Worm (Caenorhabditis elegans) whole organism, late embryonic: ENCODE results near the gene fln-1.

Experiments
- C08G9.2 ChIP-seq: sonication (generic microtip); optimal IDR thresholded peaks from 2 replicates; lab custom pipeline; 2016; ENCODE audit warnings: mild to moderate bottlenecking, missing genetic modification characterization, moderate library complexity, missing compliant biosample characterization
- C38D4.7 ChIP-seq: fragments of 200-800 bp; sonication (Bioruptor generic); optimal IDR thresholded peaks from 2 replicates; lab custom pipeline; 2018; ENCODE audit warnings: mild to moderate bottlenecking, missing genetic modification characterization, moderate library complexity, missing compliant biosample characterization
- K09A11.1 ChIP-seq: sonication (generic microtip); optimal IDR thresholded peaks from 2 replicates; lab custom pipeline; 2017; ENCODE audit warnings: antibody characterized with exemption, mild to moderate bottlenecking, missing genetic modification characterization, missing compliant biosample characterization; ENCODE audit not compliant: insufficient read depth
- ahr-1 ChIP-seq: sonication (generic microtip); optimal IDR thresholded peaks from 2 replicates; lab custom pipeline; 2016; ENCODE audit warnings: missing genetic modification characterization, missing compliant biosample characterization
- ama-1 ChIP-seq: fragments of 150-350 bp; optimal IDR thresholded peaks from 2 replicates; lab custom pipeline; 2014
- ceh-19 ChIP-seq: fragments of 200-800 bp; sonication (Bioruptor generic); optimal IDR thresholded peaks from 2 replicates; lab custom pipeline; 2018; ENCODE audit warnings: mild to moderate bottlenecking, missing genetic modification characterization, missing compliant biosample characterization
- ceh-2 ChIP-seq: sonication (generic microtip); optimal IDR thresholded peaks from 2 replicates; lab custom pipeline; 2016; ENCODE audit warnings: missing genotype, missing genetic modification characterization, missing compliant biosample characterization
- ceh-22 ChIP-seq: sonication (generic microtip); optimal IDR thresholded peaks from 2 replicates; lab custom pipeline; 2017; ENCODE audit warnings: missing biosample characterization, missing genetic modification characterization
- ceh-30 ChIP-seq: fragments of 150-350 bp; optimal IDR thresholded peaks from 2 replicates; lab custom pipeline; 2014; ENCODE audit warnings: missing biosample characterization, missing genetic modification characterization
- ceh-31 ChIP-seq: sonication (generic microtip); optimal IDR thresholded peaks from 2 replicates; lab custom pipeline; 2016; ENCODE audit warnings: missing genetic modification characterization, missing compliant biosample characterization
- ceh-34 ChIP-seq: sonication (generic microtip); optimal IDR thresholded peaks from 2 replicates; lab custom pipeline; 2016; ENCODE audit warnings: mild to moderate bottlenecking, missing genetic modification characterization, missing compliant biosample characterization
- ceh-6 ChIP-seq: fragments of 200-800 bp; sonication (Bioruptor generic); optimal IDR thresholded peaks from 2 replicates; lab custom pipeline; 2018; ENCODE audit warnings: mild to moderate bottlenecking, missing genetic modification characterization, missing compliant biosample characterization
- che-1 ChIP-seq: sonication (generic microtip); optimal IDR thresholded peaks from 2 replicates; lab custom pipeline; 2016; ENCODE audit warnings: mild to moderate bottlenecking, missing genetic modification characterization, missing compliant biosample characterization
- dmd-4 ChIP-seq: sonication (generic microtip); optimal IDR thresholded peaks from 2 replicates; lab custom pipeline; 2016; ENCODE audit warnings: borderline replicate concordance, missing genetic modification characterization, missing compliant biosample characterization
- elt-2 ChIP-seq: sonication (generic microtip); optimal IDR thresholded peaks from 2 replicates; lab custom pipeline; 2016; ENCODE audit warnings: missing genetic modification reagents, missing genetic modification characterization, missing compliant biosample characterization
- ets-4 ChIP-seq: sonication (generic microtip); optimal IDR thresholded peaks from 2 replicates; lab custom pipeline; 2016; ENCODE audit warnings: missing genetic modification characterization, missing compliant biosample characterization
- fkh-6 ChIP-seq: sonication (generic microtip); optimal IDR thresholded peaks from 2 replicates; lab custom pipeline; 2016; ENCODE audit warnings: missing genetic modification characterization, missing compliant biosample characterization
- gmeb-2 ChIP-seq: sonication (generic microtip); optimal IDR thresholded peaks from 2 replicates; lab custom pipeline; 2016; ENCODE audit warnings: missing genetic modification characterization, inconsistent platforms, missing compliant biosample characterization
- hlh-13 ChIP-seq: fragments of 200-800 bp; sonication (Bioruptor generic); optimal IDR thresholded peaks from 2 replicates; lab custom pipeline; 2018; ENCODE audit warnings: mild to moderate bottlenecking, missing genetic modification characterization, missing compliant biosample characterization
- hlh-15 ChIP-seq: sonication (generic microtip); optimal IDR thresholded peaks from 2 replicates; lab custom pipeline; 2016; ENCODE audit warnings: missing genetic modification characterization, missing compliant biosample characterization
- hlh-6 ChIP-seq: sonication (generic microtip); optimal IDR thresholded peaks from 2 replicates; lab custom pipeline; 2016; ENCODE audit warnings: missing genotype, missing genetic modification characterization, missing compliant biosample characterization
- hlh-8 ChIP-seq: sonication (generic microtip); optimal IDR thresholded peaks from 2 replicates; lab custom pipeline; 2016; ENCODE audit warnings: missing genotype, missing genetic modification characterization, missing compliant biosample characterization
- lin-11 ChIP-seq: fragments of 200-800 bp; sonication (Bioruptor generic); optimal IDR thresholded peaks from 2 replicates; lab custom pipeline; 2018; ENCODE audit warnings: mild to moderate bottlenecking, missing genetic modification characterization, missing compliant biosample characterization
- madf-2 ChIP-seq: sonication (generic microtip); optimal IDR thresholded peaks from 2 replicates; lab custom pipeline; 2017; ENCODE audit warnings: missing genetic modification characterization, missing compliant biosample characterization
- mec-3 ChIP-seq: sonication (generic microtip); optimal IDR thresholded peaks from 2 replicates; lab custom pipeline; 2016; ENCODE audit warnings: borderline replicate concordance, missing genetic modification characterization, missing compliant biosample characterization
- nfya-1 ChIP-seq: sonication (generic microtip); optimal IDR thresholded peaks from 2 replicates; lab custom pipeline; 2017; ENCODE audit warnings: missing genetic modification characterization, mild to moderate bottlenecking, missing compliant biosample characterization, antibody characterized with exemption, moderate library complexity
- nhr-232 ChIP-seq: sonication (generic microtip); optimal IDR thresholded peaks from 2 replicates; lab custom pipeline; 2016; ENCODE audit warnings: missing genetic modification characterization, missing compliant biosample characterization
- npax-4 ChIP-seq: sonication (generic microtip); optimal IDR thresholded peaks from 2 replicates; lab custom pipeline; 2016; ENCODE audit warnings: missing genetic modification characterization, missing compliant biosample characterization
- odd-2 ChIP-seq: sonication (generic microtip); optimal IDR thresholded peaks from 2 replicates; lab custom pipeline; 2017; ENCODE audit warnings: antibody characterized with exemption, mild to moderate bottlenecking, missing genetic modification characterization, missing compliant biosample characterization
- pat-9 ChIP-seq: fragments of 200-800 bp; sonication (Bioruptor generic); optimal IDR thresholded peaks from 2 replicates; lab custom pipeline; 2018; ENCODE audit warnings: mild to moderate bottlenecking, missing genetic modification characterization, moderate library complexity, missing compliant biosample characterization
- pha-4 ChIP-seq: fragments of 150-350 bp; optimal IDR thresholded peaks from 2 replicates; lab custom pipeline; 2018; ENCODE audit warnings: missing biosample characterization, missing genetic modification reagents, missing genetic modification characterization
- pros-1 ChIP-seq: fragments of 150-350 bp; optimal IDR thresholded peaks from 2 replicates; lab custom pipeline; 2014; ENCODE audit warnings: missing biosample characterization, missing genetic modification reagents, missing genetic modification characterization
- rnt-1 ChIP-seq: sonication (generic microtip); optimal IDR thresholded peaks from 2 replicates; lab custom pipeline; 2016; ENCODE audit warnings: missing genetic modification characterization, missing compliant biosample characterization
- sdc-2 ChIP-seq: sonication (generic microtip); optimal IDR thresholded peaks from 2 replicates; lab custom pipeline; 2016; ENCODE audit warnings: missing genotype, missing genetic modification characterization, missing compliant biosample characterization
- sox-4 ChIP-seq: sonication (generic microtip); optimal IDR thresholded peaks from 2 replicates; lab custom pipeline; 2017; ENCODE audit warnings: mild to moderate bottlenecking, missing genetic modification characterization, inconsistent platforms, missing compliant biosample characterization
- tbx-7 ChIP-seq: sonication (generic microtip); optimal IDR thresholded peaks from 2 replicates; lab custom pipeline; 2016; ENCODE audit warnings: missing genotype, missing genetic modification characterization, missing compliant biosample characterization
- ttx-3 ChIP-seq: sonication (generic microtip); optimal IDR thresholded peaks from 2 replicates; lab custom pipeline; 2016; ENCODE audit warnings: missing genetic modification reagents, missing genetic modification characterization, missing compliant biosample characterization
- unc-3 ChIP-seq, 2 experiments: fragments of 200-800 bp in 1 of 2; sonication (Bioruptor generic) in 1 of 2; sonication (generic microtip) in 1 of 2; conservative IDR thresholded peaks in 1 of 2; optimal IDR thresholded peaks in 1 of 2; 2 replicates each; pipeline versions ENCODE4 v1.3.6 to Lab custom; 2016 to 2022; ENCODE audit warnings: missing compliant biosample characterization in 2 of 2, missing genetic modification characterization in 2 of 2, missing genetic modification reagents in 1 of 2
- unc-42 ChIP-seq: sonication (generic microtip); optimal IDR thresholded peaks from 2 replicates; lab custom pipeline; 2016; ENCODE audit warnings: missing genotype, missing genetic modification characterization, missing compliant biosample characterization
- unc-86 ChIP-seq: sonication (generic microtip); optimal IDR thresholded peaks from 2 replicates; lab custom pipeline; 2016; ENCODE audit warnings: missing genetic modification characterization, missing compliant biosample characterization
- zip-5 ChIP-seq: sonication (generic microtip); optimal IDR thresholded peaks from 2 replicates; lab custom pipeline; 2016; ENCODE audit warnings: missing genetic modification characterization, missing compliant biosample characterization

Gene fln-1

DNA sequence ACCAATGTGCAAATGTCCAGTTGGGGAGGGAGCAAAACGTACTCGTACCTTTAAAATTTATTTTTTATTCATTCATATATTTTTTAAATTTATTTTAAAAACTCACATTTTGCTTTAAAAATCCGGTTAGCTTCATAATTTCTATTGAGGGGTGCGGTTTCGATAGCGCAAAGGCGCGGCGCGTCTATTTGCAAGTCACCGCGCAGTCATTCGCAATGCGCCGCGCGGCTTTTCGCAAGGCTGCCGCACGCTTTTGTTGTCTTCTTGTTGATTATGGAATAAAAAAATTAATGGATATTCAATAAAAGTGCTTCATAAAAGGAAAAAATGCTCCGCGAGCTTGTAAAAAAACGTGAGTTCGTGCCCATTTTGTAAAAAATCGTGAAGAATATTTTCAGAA is 14.5 kb upstream of the fln-1 start, which contains the start of the genes ears-2 and uncp-18 (continued):
- TF ChIP-seq ceh-19 (GFP tag; lab: Kevin White, UChicago) (peak; percentile 98), che-1 (tag; lab: Kevin White, UChicago) (peak; percentile 92), ceh-30 (tag; lab: Kevin White, UChicago) (peak; percentile 69), nfya-1 (tag; lab: Kevin White, UChicago) (peak; percentile 93), rnt-1 (tag; lab: Kevin White, UChicago) (peak; percentile 99), pat-9 (tag; lab: Kevin White, UChicago) (peak; percentile 99), ahr-1 (peak; percentile 99), lin-11 (tag; lab: Kevin White, UChicago) (peak; percentile 93), nhr-232 (peak; percentile 83), elt-2 (tag; lab: Kevin White, UChicago) (peak; percentile 100), ttx-3 (peak; percentile 98), dmd-4 (tag; lab: Kevin White, UChicago) (peak; percentile 98), sox-4 (tag; lab: Kevin White, UChicago) (peak; percentile 98), ceh-31 (tag; lab: Kevin White, UChicago) (peak; percentile 100), hlh-8 (tag; lab: Kevin White, UChicago) (peak; percentile 99), ceh-2 (tag; lab: Kevin White, UChicago) (peak; percentile 99), sdc-2 (peak; percentile 84), ama-1 (lab: Kevin White, UChicago) (no peak), ceh-22 (tag; lab: Kevin White, UChicago) (peak; percentile 69), hlh-13 (GFP tag; lab: Kevin White, UChicago) (peak; percentile 97), ets-4 (tag; lab: Kevin White, UChicago) (peak; percentile 98), unc-86 (tag; lab: Kevin White, UChicago) (peak; percentile 99), unc-42 (tag; lab: Kevin White, UChicago) (peak; percentile 93), mec-3 (tag; lab: Kevin White, UChicago) (peak; percentile 93), pha-4 (no peak), hlh-15 (tag; lab: Kevin White, UChicago) (peak; percentile 99), C08G9.2 (peak; percentile 97), gmeb-2 (peak; percentile 97), ceh-34 (tag; lab: Kevin White, UChicago) (peak; percentile 99), odd-2 (peak; percentile 88), zip-5 (tag; lab: Kevin White, UChicago) (peak; percentile 97), hlh-6 (tag; lab: Kevin White, UChicago) (peak; percentile 92)

ce11 chrIV:388073-388472 is 12.3 kb upstream of the fln-1 start, which contains the start of gene ssna-1:
Gene ssna-1, plus strand, starts transcription at chrIV:388084.
- TF ChIP-seq C38D4.7 (GFP tag; lab: Kevin White, UChicago) (no peak), tbx-7 (tag; lab: Kevin White, UChicago) (no peak), sox-4 (tag; lab: Kevin White, UChicago) (no peak), odd-2 (no peak), unc-3 (GFP tag; conservative IDR thresholded peaks at IDR 0.05; lab: Robert Waterston, UW) (no peak), unc-3 (tag; optimal IDR thresholded peaks at IDR 0.05; lab: Kevin White, UChicago) (no peak), pros-1 (tag; lab: Kevin White, UChicago) (no peak), K09A11.1 (tag; lab: Kevin White, UChicago) (no peak), ceh-6 (GFP tag; lab: Kevin White, UChicago) (no peak), fkh-6 (tag; lab: Kevin White, UChicago) (no peak), madf-2 (tag; lab: Kevin White, UChicago) (no peak), npax-4 (no peak)
